Fruit fly (Drosophila melanogaster) whole organism, embryonic: ENCODE data around the gene Nct.

Experiments used
- B-H2 ChIP-seq: fragments of 200-800 bp; sonication (Bioruptor generic); optimal IDR thresholded peaks from 2 replicates; lab custom pipeline; 2018; ENCODE audit warnings: missing biosample characterization, mild to moderate bottlenecking, missing genetic modification characterization
- BEAF-32 ChIP-seq: fragments of 200-800 bp; sonication (Bioruptor generic); optimal IDR thresholded peaks from 3 replicates; lab custom pipeline; 2017; ENCODE audit warnings: missing biosample characterization, missing genetic modification characterization, mild to moderate bottlenecking, moderate library complexity, missing genetic modification reagents
- CG10654 ChIP-seq: fragments of 200-800 bp; sonication (Bioruptor generic); optimal IDR thresholded peaks from 2 replicates; lab custom pipeline; 2016; ENCODE audit warnings: missing biosample characterization, missing genetic modification characterization
- CG11085 ChIP-seq: fragments of 200-800 bp; sonication (Bioruptor generic); IDR thresholded peaks from 2 replicates; pipeline ENCODE4 v1.3.6; 2022; ENCODE audit warnings: missing biosample characterization, missing genetic modification characterization
- CG11560 ChIP-seq: fragments of 200-800 bp; sonication (Bioruptor generic); IDR thresholded peaks from 3 replicates; pipeline ENCODE4 v1.3.6; 2022; ENCODE audit warnings: missing biosample characterization, missing genetic modification characterization
- CG13123 ChIP-seq: fragments of 200-800 bp; sonication (Bioruptor generic); optimal IDR thresholded peaks from 2 replicates; lab custom pipeline; 2016; ENCODE audit warnings: missing biosample characterization, missing genetic modification characterization
- CG14667 ChIP-seq: fragments of 200-800 bp; sonication (Bioruptor generic); IDR thresholded peaks from 2 replicates; pipeline ENCODE4 v1.3.6; 2022; ENCODE audit warnings: missing biosample characterization, missing genetic modification characterization
- CG1603 ChIP-seq: fragments of 200-800 bp; sonication (Bioruptor generic); optimal IDR thresholded peaks from 2 replicates; lab custom pipeline; 2019; ENCODE audit warnings: missing biosample characterization, mild to moderate bottlenecking, missing genetic modification characterization, moderate library complexity
- CG17912 ChIP-seq: fragments of 200-800 bp; sonication (Bioruptor generic); optimal IDR thresholded peaks from 2 replicates; lab custom pipeline; 2018; ENCODE audit warnings: missing biosample characterization, mild to moderate bottlenecking, missing genetic modification characterization
- CG30403 ChIP-seq: fragments of 200-800 bp; sonication (Bioruptor generic); optimal IDR thresholded peaks from 3 replicates; lab custom pipeline; 2016; ENCODE audit warnings: missing biosample characterization, missing genetic modification characterization
- CG31365 ChIP-seq: fragments of 200-800 bp; sonication (Bioruptor generic); optimal IDR thresholded peaks from 2 replicates; lab custom pipeline; 2018; ENCODE audit warnings: missing biosample characterization, mild to moderate bottlenecking, missing genetic modification characterization
- CG31441 ChIP-seq: fragments of 200-800 bp; sonication (Bioruptor generic); IDR thresholded peaks from 2 replicates; pipeline ENCODE4 v1.3.6; 2022; ENCODE audit warnings: missing biosample characterization, missing genetic modification characterization
- CG4328 ChIP-seq: fragments of 200-800 bp; sonication (Bioruptor generic); optimal IDR thresholded peaks from 3 replicates; lab custom pipeline; 2017; ENCODE audit warnings: missing biosample characterization, missing genetic modification reagents, missing genetic modification characterization
- CG6254 ChIP-seq: fragments of 200-800 bp; sonication (Bioruptor generic); optimal IDR thresholded peaks from 3 replicates; lab custom pipeline; 2017; ENCODE audit warnings: mild to moderate bottlenecking, missing biosample characterization, missing genetic modification reagents, missing genetic modification characterization
- CG6654 ChIP-seq: fragments of 200-800 bp; sonication (Bioruptor generic); optimal IDR thresholded peaks from 2 replicates; lab custom pipeline; 2017; ENCODE audit warnings: missing biosample characterization, mild to moderate bottlenecking, missing genetic modification characterization
- CG6683 ChIP-seq: fragments of 200-800 bp; sonication (Bioruptor generic); optimal IDR thresholded peaks from 2 replicates; lab custom pipeline; 2017; ENCODE audit warnings: missing biosample characterization, mild to moderate bottlenecking, missing genetic modification characterization, missing genetic modification reagents
- CG7786 ChIP-seq: fragments of 200-800 bp; sonication (Bioruptor generic); optimal IDR thresholded peaks from 2 replicates; lab custom pipeline; 2016; ENCODE audit warnings: missing biosample characterization, missing genetic modification characterization
- CG8281 ChIP-seq: fragments of 200-800 bp; sonication (Bioruptor generic); optimal IDR thresholded peaks from 2 replicates; lab custom pipeline; 2018; ENCODE audit warnings: missing biosample characterization, mild to moderate bottlenecking, missing genetic modification characterization, moderate library complexity
- CG9727 ChIP-seq: fragments of 200-800 bp; sonication (Bioruptor generic); optimal IDR thresholded peaks from 3 replicates; lab custom pipeline; 2017; ENCODE audit warnings: missing biosample characterization, mild to moderate bottlenecking, missing genetic modification characterization
- D19A ChIP-seq: fragments of 200-800 bp; optimal IDR thresholded peaks from 3 replicates; lab custom pipeline; 2019; ENCODE audit warnings: missing biosample characterization, mild to moderate bottlenecking, missing genetic modification characterization, moderate library complexity
- E2f2 ChIP-seq: fragments of 200-800 bp; sonication (Bioruptor generic); IDR thresholded peaks from 2 replicates; pipeline ENCODE4 v1.3.6; 2022; ENCODE audit warnings: missing biosample characterization, missing genetic modification characterization
- Gug ChIP-seq: fragments of 200-800 bp; sonication (Bioruptor generic); IDR thresholded peaks from 4 replicates; pipeline ENCODE4 v1.3.6; 2022; ENCODE audit warnings: missing biosample characterization, missing genetic modification characterization
- Lpt ChIP-seq: fragments of >200 bp; optimal IDR thresholded peaks from 2 replicates; lab custom pipeline; 2018; ENCODE audit warnings: missing biosample characterization, missing genetic modification characterization
- MTF-1 ChIP-seq: fragments of 200-800 bp; sonication (Bioruptor generic); optimal IDR thresholded peaks from 2 replicates; lab custom pipeline; 2018; ENCODE audit warnings: missing biosample characterization, mild to moderate bottlenecking, missing genetic modification characterization, borderline replicate concordance
- Meics ChIP-seq: fragments of 200-800 bp; sonication (Bioruptor generic); optimal IDR thresholded peaks from 2 replicates; lab custom pipeline; 2017; ENCODE audit warnings: missing biosample characterization, mild to moderate bottlenecking, missing genetic modification characterization
- Nf-YC ChIP-seq: fragments of 200-800 bp; optimal IDR thresholded peaks from 3 replicates; lab custom pipeline; 2019; ENCODE audit warnings: missing biosample characterization, mild to moderate bottlenecking, missing genetic modification characterization, moderate library complexity
- Six4 ChIP-seq: fragments of 200-800 bp; sonication (Bioruptor generic); optimal IDR thresholded peaks from 2 replicates; lab custom pipeline; 2016; ENCODE audit warnings: missing biosample characterization, missing genetic modification characterization
- Xrp1 ChIP-seq: fragments of 200-800 bp; sonication (Bioruptor generic); IDR thresholded peaks from 2 replicates; pipeline ENCODE4 v1.3.6; 2022; ENCODE audit warnings: missing biosample characterization, missing genetic modification characterization
- al ChIP-seq: fragments of 200-800 bp; sonication (Bioruptor generic); IDR thresholded peaks from 2 replicates; pipeline ENCODE4 v1.3.6; 2022; ENCODE audit warnings: missing biosample characterization, missing genetic modification characterization
- ase ChIP-seq: fragments of 200-800 bp; sonication (Bioruptor generic); IDR thresholded peaks from 3 replicates; pipeline ENCODE4 v1.3.6; 2022; ENCODE audit warnings: missing biosample characterization, missing genetic modification characterization
- cad ChIP-seq: fragments of >200 bp; optimal IDR thresholded peaks from 2 replicates; lab custom pipeline; 2017; ENCODE audit warnings: missing biosample characterization, missing genetic modification characterization
- chn ChIP-seq: fragments of 200-800 bp; sonication (Bioruptor generic); optimal IDR thresholded peaks from 2 replicates; lab custom pipeline; 2016; ENCODE audit warnings: missing biosample characterization, missing genetic modification characterization
- crp ChIP-seq, 2 experiments: fragments of 200-800 bp; sonication (Bioruptor generic); optimal IDR thresholded peaks; 2 replicates in 1 of 2; 3 replicates in 1 of 2; lab custom pipeline; 2017; ENCODE audit warnings: missing biosample characterization in 2 of 2, missing genetic modification characterization in 2 of 2, mild to moderate bottlenecking in 1 of 2, moderate library complexity in 1 of 2
- disco-r ChIP-seq: fragments of 200-800 bp; sonication (Bioruptor generic); optimal IDR thresholded peaks from 2 replicates; lab custom pipeline; 2016; ENCODE audit warnings: missing biosample characterization, missing genetic modification characterization
- en ChIP-seq: fragments of 200-800 bp; sonication (Bioruptor generic); optimal IDR thresholded peaks from 2 replicates; lab custom pipeline; 2016; ENCODE audit warnings: missing biosample characterization, missing genetic modification characterization
- ewg ChIP-seq: fragments of 200-800 bp; sonication (Bioruptor generic); optimal IDR thresholded peaks from 3 replicates; lab custom pipeline; 2017; ENCODE audit warnings: mild to moderate bottlenecking, missing biosample characterization, missing genetic modification reagents, missing genetic modification characterization
- fu2 ChIP-seq: fragments of 200-800 bp; sonication (Bioruptor generic); optimal IDR thresholded peaks from 2 replicates; lab custom pipeline; 2016; ENCODE audit warnings: missing biosample characterization, missing genetic modification characterization
- gsb-n ChIP-seq: fragments of 200-800 bp; sonication (Bioruptor generic); optimal IDR thresholded peaks from 3 replicates; lab custom pipeline; 2018; ENCODE audit warnings: missing biosample characterization, mild to moderate bottlenecking, missing genetic modification characterization
- ind ChIP-seq: fragments of 200-800 bp; sonication (Bioruptor generic); optimal IDR thresholded peaks from 3 replicates; lab custom pipeline; 2016; ENCODE audit warnings: missing biosample characterization, missing genetic modification characterization
- mam ChIP-seq: fragments of 200-800 bp; sonication (Bioruptor generic); optimal IDR thresholded peaks from 3 replicates; lab custom pipeline; 2016; ENCODE audit warnings: missing biosample characterization, missing genetic modification characterization
- nmo ChIP-seq: fragments of 200-800 bp; sonication (Bioruptor generic); optimal IDR thresholded peaks from 2 replicates; lab custom pipeline; 2018; ENCODE audit warnings: missing biosample characterization, mild to moderate bottlenecking, missing genetic modification characterization, moderate library complexity
- oc ChIP-seq: fragments of 200-800 bp; sonication (Bioruptor generic); optimal IDR thresholded peaks from 2 replicates; lab custom pipeline; 2018; ENCODE audit warnings: missing biosample characterization, mild to moderate bottlenecking, missing genetic modification characterization, moderate library complexity
- pfk ChIP-seq: fragments of 200-800 bp; sonication (Bioruptor generic); optimal IDR thresholded peaks from 2 replicates; lab custom pipeline; 2018; ENCODE audit warnings: missing biosample characterization, mild to moderate bottlenecking, missing genetic modification characterization, moderate library complexity
- pzg ChIP-seq: fragments of 200-800 bp; sonication (Bioruptor generic); optimal IDR thresholded peaks from 3 replicates; lab custom pipeline; 2018; ENCODE audit warnings: missing biosample characterization, mild to moderate bottlenecking, missing genetic modification characterization, moderate library complexity
- scrt ChIP-seq: fragments of 200-800 bp; sonication (Bioruptor generic); optimal IDR thresholded peaks from 2 replicates; lab custom pipeline; 2018; ENCODE audit warnings: missing biosample characterization, mild to moderate bottlenecking, missing genetic modification characterization, moderate library complexity
- stwl ChIP-seq: fragments of 200-800 bp; sonication (Bioruptor generic); optimal IDR thresholded peaks from 3 replicates; lab custom pipeline; 2018; ENCODE audit warnings: missing biosample characterization, mild to moderate bottlenecking, missing genetic modification characterization, moderate library complexity
- tll ChIP-seq, 2 experiments: fragments of 200-800 bp in 1 of 2; fragments of >200 bp in 1 of 2; sonication (Bioruptor generic) in 1 of 2; optimal IDR thresholded peaks; 2 replicates each; lab custom pipeline; 2017 to 2019; ENCODE audit warnings: missing biosample characterization in 2 of 2, missing genetic modification characterization in 2 of 2, mild to moderate bottlenecking in 1 of 2, moderate library complexity in 1 of 2
- unpg ChIP-seq: fragments of 200-800 bp; sonication (Bioruptor generic); optimal IDR thresholded peaks from 3 replicates; lab custom pipeline; 2018; ENCODE audit warnings: missing biosample characterization, mild to moderate bottlenecking, missing genetic modification characterization, moderate library complexity
- vvl ChIP-seq: fragments of 200-800 bp; sonication (Bioruptor generic); IDR thresholded peaks from 2 replicates; pipeline ENCODE4 v1.3.6; 2022; ENCODE audit warnings: missing biosample characterization, missing genetic modification characterization
- wek ChIP-seq: fragments of 200-800 bp; sonication (Bioruptor generic); optimal IDR thresholded peaks from 3 replicates; lab custom pipeline; 2018; ENCODE audit warnings: missing biosample characterization, mild to moderate bottlenecking, missing genetic modification characterization, moderate library complexity

Gene Nct

DNA sequence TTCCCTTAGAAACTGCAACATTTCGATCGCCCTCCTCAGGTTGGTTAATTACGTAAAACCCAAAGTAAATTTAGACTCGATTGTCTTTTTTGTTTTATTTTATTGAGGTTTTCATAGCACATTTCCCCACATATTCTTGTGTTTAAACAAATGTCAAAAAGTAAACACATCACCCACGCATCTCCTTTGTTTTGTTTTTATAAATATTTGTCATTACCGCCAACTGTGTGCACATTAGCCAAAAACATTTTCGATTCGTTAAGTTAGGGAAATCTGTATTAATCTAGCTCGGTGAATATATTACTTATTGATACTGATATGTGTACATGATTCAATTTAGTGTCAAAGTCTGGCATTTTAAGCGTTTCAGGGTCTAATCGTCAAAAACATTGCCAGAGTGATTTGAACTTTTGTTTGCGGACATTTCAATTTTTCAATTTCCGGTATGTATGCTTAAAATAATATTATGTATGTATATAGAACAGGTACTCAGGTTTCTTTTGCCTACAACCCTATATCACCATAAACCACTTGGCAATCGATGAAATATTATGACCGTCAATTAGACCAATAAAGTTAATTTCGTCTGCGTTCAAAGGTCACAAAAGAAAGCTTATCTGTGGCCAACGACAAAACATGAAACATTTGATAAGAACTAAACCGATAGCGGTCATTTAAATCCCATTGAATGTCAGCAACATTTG is 41.7 kb upstream of the Nct start (continued):
- TF ChIP-seq al (GFP tag; lab: Robert Waterston, UW) (no peak), ind (GFP tag; lab: Kevin White, UChicago) (no peak), CG30403 (GFP tag; lab: Kevin White, UChicago) (no peak), B-H2 (no peak), mam (GFP tag; lab: Kevin White, UChicago) (no peak), fu2 (GFP tag; lab: Kevin White, UChicago) (no peak), oc (tag; lab: Kevin White, UChicago) (no peak), tll (GFP tag; optimal IDR thresholded peaks at IDR 0.05; lab: Kevin White, UChicago) (no peak), CG9727 (GFP tag; lab: Kevin White, UChicago) (peak; percentile 47), CG17912 (GFP tag; lab: Kevin White, UChicago) (no peak), CG7786 (no peak), crp (GFP tag; optimal IDR thresholded peaks at IDR 0.05; lab: Kevin White, UChicago) (no peak), unpg (no peak), CG14667 (no peak), CG11085 (GFP tag; lab: Robert Waterston, UW) (no peak), CG31365 (peak; percentile 45), CG11560 (no peak), gsb-n (tag; lab: Kevin White, UChicago) (no peak), chn (GFP tag; lab: Kevin White, UChicago) (no peak), disco-r (GFP tag; lab: Kevin White, UChicago) (no peak), CG6654 (no peak), CG1603 (tag; lab: Kevin White, UChicago) (no peak), stwl (tag; lab: Kevin White, UChicago) (no peak), vvl (GFP tag; lab: Robert Waterston, UW) (no peak), en (no peak), pfk (no peak), CG10654 (GFP tag; lab: Kevin White, UChicago) (no peak), Meics (GFP tag; lab: Kevin White, UChicago) (no peak), Lpt (no peak), ase (no peak), Nf-YC (tag; lab: Kevin White, UChicago) (no peak), nmo (GFP tag; lab: Kevin White, UChicago) (no peak), scrt (GFP tag; lab: Kevin White, UChicago) (no peak), CG6254 (peak; percentile 27), wek (peak; percentile 75), ewg (no peak), CG6683 (GFP tag; lab: Kevin White, UChicago) (peak; percentile 43), Xrp1 (no peak; the same call in 1 of the 2 replicates), Six4 (GFP tag; lab: Kevin White, UChicago) (peak; percentile 9), CG31441 (no peak), pzg (no peak), MTF-1 (GFP tag; lab: Kevin White, UChicago) (peak; percentile 54), E2f2 (GFP tag; lab: Robert Waterston, UW) (no peak), CG13123 (GFP tag; lab: Kevin White, UChicago) (no peak), CG4328 (GFP tag; lab: Kevin White, UChicago) (peak; percentile 61), CG8281 (tag; lab: Kevin White, UChicago) (peak; percentile 50), BEAF-32 (GFP tag; lab: Kevin White, UChicago) (no peak), Gug (GFP tag; lab: Robert Waterston, UW) (no peak), D19A (tag; lab: Kevin White, UChicago) (no peak), cad (GFP tag; lab: Kevin White, UChicago) (no peak)
